Worm (Caenorhabditis elegans) whole organism, early embryonic: ENCODE measurements around the gene ddn-3.

Source experiments
- aly-1 ChIP-seq: sonication (generic microtip); optimal IDR thresholded peaks from 2 replicates; lab custom pipeline; 2016; ENCODE audit warnings: missing genetic modification characterization, missing compliant biosample characterization
- ama-1 ChIP-seq: fragments of 150-350 bp; optimal IDR thresholded peaks from 2 replicates; lab custom pipeline; 2014

DNA sequence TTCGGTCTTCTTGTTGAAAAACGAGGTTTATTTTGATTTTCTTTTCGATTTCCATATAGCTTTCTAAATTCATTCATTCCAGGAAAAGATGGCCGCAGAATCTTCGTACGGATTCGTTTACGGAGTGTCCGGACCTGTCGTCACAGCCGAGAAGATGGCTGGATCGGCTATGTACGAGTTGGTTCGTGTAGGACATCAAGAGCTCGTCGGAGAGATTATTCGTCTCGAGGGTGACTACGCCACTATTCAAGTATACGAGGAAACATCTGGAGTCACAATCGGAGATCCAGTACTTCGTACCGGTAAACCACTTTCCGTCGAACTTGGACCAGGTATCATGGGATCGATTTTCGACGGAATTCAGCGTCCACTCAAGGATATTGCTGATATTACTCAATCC lies 40.6 kb upstream of the ddn-3 start, which contains the start of gene vha-13:
- TF ChIP-seq aly-1 (no peak), ama-1 (lab: Kevin White, UChicago) (no peak)
